Worm (Caenorhabditis elegans) whole organism, late embryonic: ENCODE measurements around the gene unc-47.

Experiments
- C38D4.7 ChIP-seq: fragments of 200-800 bp; sonication (Bioruptor generic); optimal IDR thresholded peaks from 2 replicates; lab custom pipeline; 2018; ENCODE audit warnings: mild to moderate bottlenecking, missing genetic modification characterization, moderate library complexity, missing compliant biosample characterization
- F13H6.1 ChIP-seq: sonication (generic microtip); optimal IDR thresholded peaks from 2 replicates; lab custom pipeline; 2016; ENCODE audit warnings: missing genetic modification characterization, missing compliant biosample characterization
- K02D7.2 ChIP-seq: sonication (generic microtip); optimal IDR thresholded peaks from 2 replicates; lab custom pipeline; 2017; ENCODE audit warnings: mild to moderate bottlenecking, missing genetic modification characterization, missing compliant biosample characterization
- Y22D7AL.16 ChIP-seq: sonication (generic microtip); optimal IDR thresholded peaks from 2 replicates; lab custom pipeline; 2016; ENCODE audit warnings: missing genetic modification characterization, missing compliant biosample characterization
- ama-1 ChIP-seq: fragments of 150-350 bp; optimal IDR thresholded peaks from 2 replicates; lab custom pipeline; 2014
- ceh-14 ChIP-seq: sonication (generic microtip); optimal IDR thresholded peaks from 2 replicates; lab custom pipeline; 2016; ENCODE audit warnings: missing genotype, missing genetic modification characterization, missing compliant biosample characterization
- ceh-18 ChIP-seq: sonication (generic microtip); optimal IDR thresholded peaks from 2 replicates; lab custom pipeline; 2016; ENCODE audit warnings: missing genetic modification characterization, missing compliant biosample characterization
- ceh-2 ChIP-seq: sonication (generic microtip); optimal IDR thresholded peaks from 2 replicates; lab custom pipeline; 2016; ENCODE audit warnings: missing genotype, missing genetic modification characterization, missing compliant biosample characterization
- ceh-30 ChIP-seq: fragments of 150-350 bp; optimal IDR thresholded peaks from 2 replicates; lab custom pipeline; 2014; ENCODE audit warnings: missing biosample characterization, missing genetic modification characterization
- ceh-31 ChIP-seq: sonication (generic microtip); optimal IDR thresholded peaks from 2 replicates; lab custom pipeline; 2016; ENCODE audit warnings: missing genetic modification characterization, missing compliant biosample characterization
- ceh-45 ChIP-seq: fragments of 200-800 bp; sonication (Bioruptor generic); IDR thresholded peaks from 2 replicates; pipeline ENCODE4 v1.3.6; 2022; ENCODE audit warnings: missing genetic modification reagents, missing genetic modification characterization, missing compliant biosample characterization
- ceh-48 ChIP-seq: sonication (generic microtip); optimal IDR thresholded peaks from 2 replicates; lab custom pipeline; 2016; ENCODE audit warnings: missing genetic modification characterization, inconsistent platforms, missing compliant biosample characterization
- ceh-6 ChIP-seq: fragments of 200-800 bp; sonication (Bioruptor generic); optimal IDR thresholded peaks from 2 replicates; lab custom pipeline; 2018; ENCODE audit warnings: mild to moderate bottlenecking, missing genetic modification characterization, missing compliant biosample characterization
- che-1 ChIP-seq: sonication (generic microtip); optimal IDR thresholded peaks from 2 replicates; lab custom pipeline; 2016; ENCODE audit warnings: mild to moderate bottlenecking, missing genetic modification characterization, missing compliant biosample characterization
- elt-4 ChIP-seq: sonication (generic microtip); optimal IDR thresholded peaks from 2 replicates; lab custom pipeline; 2016; ENCODE audit warnings: missing genetic modification characterization, missing compliant biosample characterization
- eyg-1 ChIP-seq: sonication (generic microtip); optimal IDR thresholded peaks from 2 replicates; lab custom pipeline; 2016; ENCODE audit warnings: missing genotype, missing genetic modification characterization, missing compliant biosample characterization
- fkh-10 ChIP-seq: fragments of 150-350 bp; optimal IDR thresholded peaks from 2 replicates; lab custom pipeline; 2014; ENCODE audit warnings: missing biosample characterization, missing genetic modification reagents, missing genetic modification characterization
- hlh-15 ChIP-seq: sonication (generic microtip); optimal IDR thresholded peaks from 2 replicates; lab custom pipeline; 2016; ENCODE audit warnings: missing genetic modification characterization, missing compliant biosample characterization
- hlh-30 ChIP-seq: sonication (generic microtip); optimal IDR thresholded peaks from 2 replicates; lab custom pipeline; 2017; ENCODE audit warnings: antibody characterized with exemption, missing genetic modification characterization, missing compliant biosample characterization; ENCODE audit not compliant: insufficient read depth
- lin-11 ChIP-seq: fragments of 200-800 bp; sonication (Bioruptor generic); optimal IDR thresholded peaks from 2 replicates; lab custom pipeline; 2018; ENCODE audit warnings: mild to moderate bottlenecking, missing genetic modification characterization, missing compliant biosample characterization
- nfya-1 ChIP-seq: sonication (generic microtip); optimal IDR thresholded peaks from 2 replicates; lab custom pipeline; 2017; ENCODE audit warnings: missing genetic modification characterization, mild to moderate bottlenecking, missing compliant biosample characterization, antibody characterized with exemption, moderate library complexity
- odd-2 ChIP-seq: sonication (generic microtip); optimal IDR thresholded peaks from 2 replicates; lab custom pipeline; 2017; ENCODE audit warnings: antibody characterized with exemption, mild to moderate bottlenecking, missing genetic modification characterization, missing compliant biosample characterization
- pag-3 ChIP-seq: sonication (generic microtip); optimal IDR thresholded peaks from 2 replicates; lab custom pipeline; 2016; ENCODE audit warnings: missing compliant biosample characterization, missing genetic modification characterization, borderline replicate concordance
- pat-9 ChIP-seq: fragments of 200-800 bp; sonication (Bioruptor generic); optimal IDR thresholded peaks from 2 replicates; lab custom pipeline; 2018; ENCODE audit warnings: mild to moderate bottlenecking, missing genetic modification characterization, moderate library complexity, missing compliant biosample characterization
- pax-1 ChIP-seq: fragments of 150-350 bp; optimal IDR thresholded peaks from 2 replicates; lab custom pipeline; 2014; ENCODE audit warnings: missing biosample characterization, missing genetic modification characterization
- pqm-1 ChIP-seq: sonication (generic microtip); optimal IDR thresholded peaks from 2 replicates; lab custom pipeline; 2016; ENCODE audit warnings: missing genetic modification characterization, missing compliant biosample characterization
- ref-2 ChIP-seq: sonication (generic microtip); optimal IDR thresholded peaks from 2 replicates; lab custom pipeline; 2016; ENCODE audit warnings: missing genetic modification characterization, missing compliant biosample characterization
- rnt-1 ChIP-seq: sonication (generic microtip); optimal IDR thresholded peaks from 2 replicates; lab custom pipeline; 2016; ENCODE audit warnings: missing genetic modification characterization, missing compliant biosample characterization
- sox-2 ChIP-seq: fragments of 200-800 bp; sonication (Bioruptor generic); IDR thresholded peaks from 2 replicates; pipeline ENCODE4 v1.3.6; 2022; ENCODE audit warnings: missing genetic modification reagents, missing genetic modification characterization, missing compliant biosample characterization
- sox-4 ChIP-seq: sonication (generic microtip); optimal IDR thresholded peaks from 2 replicates; lab custom pipeline; 2017; ENCODE audit warnings: mild to moderate bottlenecking, missing genetic modification characterization, inconsistent platforms, missing compliant biosample characterization
- tbx-2 ChIP-seq: sonication (generic microtip); optimal IDR thresholded peaks from 2 replicates; lab custom pipeline; 2016; ENCODE audit warnings: missing genetic modification characterization, missing compliant biosample characterization
- ttx-3 ChIP-seq: sonication (generic microtip); optimal IDR thresholded peaks from 2 replicates; lab custom pipeline; 2016; ENCODE audit warnings: missing genetic modification reagents, missing genetic modification characterization, missing compliant biosample characterization
- unc-3 ChIP-seq, 2 experiments: fragments of 200-800 bp in 1 of 2; sonication (Bioruptor generic) in 1 of 2; sonication (generic microtip) in 1 of 2; conservative IDR thresholded peaks in 1 of 2; optimal IDR thresholded peaks in 1 of 2; 2 replicates each; pipeline versions ENCODE4 v1.3.6 to Lab custom; 2016 to 2022; ENCODE audit warnings: missing compliant biosample characterization in 2 of 2, missing genetic modification characterization in 2 of 2, missing genetic modification reagents in 1 of 2
- unc-42 ChIP-seq: sonication (generic microtip); optimal IDR thresholded peaks from 2 replicates; lab custom pipeline; 2016; ENCODE audit warnings: missing genotype, missing genetic modification characterization, missing compliant biosample characterization
- ztf-16 ChIP-seq: sonication (generic microtip); optimal IDR thresholded peaks from 2 replicates; lab custom pipeline; 2017; ENCODE audit warnings: missing genetic modification characterization, missing compliant biosample characterization

unc-47 gene

ce11 chrIII:10216585-10217278 is 30.7 kb upstream of the unc-47 start, which contains the start of gene cts-1 (continued):
- TF ChIP-seq tbx-2 (tag; lab: Kevin White, UChicago) (peak; percentile 74), ceh-30 (tag; lab: Kevin White, UChicago) (no peak), odd-2 (tag; lab: Kevin White, UChicago) (no peak), Y22D7AL.16 (tag; lab: Kevin White, UChicago) (no peak), lin-11 (tag; lab: Kevin White, UChicago) (no peak), unc-42 (tag; lab: Kevin White, UChicago) (no peak), ceh-6 (GFP tag; lab: Kevin White, UChicago) (no peak), sox-4 (tag; lab: Kevin White, UChicago) (no peak), nfya-1 (tag; lab: Kevin White, UChicago) (peak; percentile 60), pat-9 (no peak), ama-1 (lab: Kevin White, UChicago) (no peak), C38D4.7 (GFP tag; lab: Kevin White, UChicago) (no peak), pax-1 (tag; lab: Kevin White, UChicago) (no peak), sox-2 (no peak), pag-3 (no peak), ceh-31 (tag; lab: Kevin White, UChicago) (no peak), ref-2 (tag; lab: Kevin White, UChicago) (no peak), elt-4 (tag; lab: Kevin White, UChicago) (no peak), ztf-16 (tag; lab: Kevin White, UChicago) (no peak), unc-3 (GFP tag; conservative IDR thresholded peaks at IDR 0.05; lab: Robert Waterston, UW) (no peak), unc-3 (tag; optimal IDR thresholded peaks at IDR 0.05; lab: Kevin White, UChicago) (no peak), F13H6.1 (tag; lab: Kevin White, UChicago) (peak; percentile 21), eyg-1 (tag; lab: Kevin White, UChicago) (no peak), pqm-1 (peak; percentile 50), hlh-15 (tag; lab: Kevin White, UChicago) (no peak), hlh-30 (tag; lab: Kevin White, UChicago) (peak; percentile 3), K02D7.2 (tag; lab: Kevin White, UChicago) (no peak)

ce11 chrIII:10215882-10216281 is 29.8 kb upstream of the unc-47 start:
- TF ChIP-seq ceh-45 (GFP tag; lab: Robert Waterston, UW), result no peak
- TF ChIP-seq ttx-3 (tag; lab: Kevin White, UChicago), result no peak
- TF ChIP-seq ceh-2, result no peak

- TF ChIP-seq fkh-10 (GFP tag; lab: Kevin White, UChicago) (no peak), ama-1 (lab: Kevin White, UChicago) (peak; percentile 2)
Observed at ce11 chrIII:10214540-10214979, 28.5 kb upstream of the unc-47 start.

ce11 chrIII:10211889-10212494 is 25.9 kb upstream of the unc-47 start, which contains the start of the genes blos-1 and best-18:
Gene blos-1 (minus strand): TSS chrIII:10211946.
Gene best-18 (plus strand): TSS chrIII:10212396.
- peak; percentile 64 for TF ChIP-seq ceh-48 (tag; lab: Kevin White, UChicago)
- TF ChIP-seq sox-2, result no peak
- TF ChIP-seq ceh-14, result no peak
- TF ChIP-seq, all 69 proteins: peak for 1

ce11 chrIII:10209703-10210102 is 23.6 kb upstream of the unc-47 start, which contains the start of gene T20G5.9:
Gene T20G5.9 (plus strand): TSS chrIII:10209840.
- TF ChIP-seq che-1 (no peak), rnt-1 (no peak), ama-1 (lab: Kevin White, UChicago) (peak; percentile 7), unc-42 (tag; lab: Kevin White, UChicago) (no peak), ceh-18 (tag; lab: Kevin White, UChicago) (no peak)
